Worm (Caenorhabditis elegans): ENCODE results near the gene wht-5.

DNA sequence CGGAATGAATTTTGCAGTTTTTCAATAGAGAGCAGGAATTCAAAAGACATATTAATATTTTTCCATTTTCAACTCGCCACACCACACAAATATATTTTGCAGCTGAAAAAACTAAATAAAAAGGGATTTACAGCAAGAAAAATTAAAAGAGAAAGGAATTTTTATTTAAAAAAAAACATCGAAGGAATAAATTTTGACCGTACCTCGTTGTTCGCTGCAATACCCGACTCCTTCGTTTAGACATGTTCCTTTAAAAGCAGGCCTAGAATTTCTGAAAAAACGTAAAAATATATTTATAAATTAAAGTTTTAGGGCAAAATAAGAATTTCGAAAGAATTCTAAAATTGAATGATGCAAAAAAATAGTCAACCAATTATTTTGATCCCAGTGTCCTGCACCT, 1.6 kb upstream of the wht-5 start, which contains the start of gene F19B6.1:
- TF ChIP-seq zfp-3 (GFP tag; conservative IDR thresholded peaks at IDR 0.05) = no peak
- TF ChIP-seq nhr-111 (GFP tag; optimal IDR thresholded peaks at IDR 0.05) = no peak
- no peak for TF ChIP-seq dve-1 (tag; optimal IDR thresholded peaks at IDR 0.05; ENCODE audit: insufficient read depth)
- TF ChIP-seq aly-2 (tag; optimal IDR thresholded peaks at IDR 0.05) = no peak
- no peak for TF ChIP-seq unc-39 (tag; optimal IDR thresholded peaks at IDR 0.05)
- no peak for TF ChIP-seq lin-29 (GFP tag; IDR thresholded peaks at IDR 0.05)
- no peak for TF ChIP-seq pha-4 (GFP tag; IDR thresholded peaks at IDR 0.05)
- TF ChIP-seq pha-4 (tag; optimal IDR thresholded peaks at IDR 0.05) = no peak
- TF ChIP-seq nhr-10 (tag; optimal IDR thresholded peaks at IDR 0.05) = no peak
- TF ChIP-seq pqm-1 (tag; optimal IDR thresholded peaks at IDR 0.05) = no peak
- TF ChIP-seq fkh-10 (GFP tag; optimal IDR thresholded peaks at IDR 0.05) = no peak
- no peak for TF ChIP-seq nhr-25 (tag; optimal IDR thresholded peaks at IDR 0.05; ENCODE audit: borderline replicate concordance, insufficient read depth)

Measured in whole organism, L4 larva.